Worm (Caenorhabditis elegans): Measurements from ENCODE around the gene clec-25.

- no peak for TF ChIP-seq dao-5 (tag; optimal IDR thresholded peaks at IDR 0.05)
- TF ChIP-seq him-1 (tag; optimal IDR thresholded peaks at IDR 0.05): no peak
- TF ChIP-seq W03F9.2 (tag; optimal IDR thresholded peaks at IDR 0.05): no peak
Observed at ce11 chrV:16812371-16812770, 30.7 kb upstream of the clec-25 start.
